Worm (Caenorhabditis elegans): ENCODE measurements around the gene W02B3.3.

The W02B3.3 gene

ce11 chrIII:647248-647647, 21.0 kb downstream of the W02B3.3 start:
- TF ChIP-seq mdl-1 (tag; optimal IDR thresholded peaks at IDR 0.05) (peak in 1 of 2 experiments; percentile 37), mab-9 (GFP tag; IDR thresholded peaks at IDR 0.05) (no peak), elt-2 (tag; optimal IDR thresholded peaks at IDR 0.05) (no peak), fkh-10 (GFP tag; optimal IDR thresholded peaks at IDR 0.05) (no peak), nhr-76 (tag; optimal IDR thresholded peaks at IDR 0.05) (no peak), pax-3 (tag; optimal IDR thresholded peaks at IDR 0.05) (no peak), tbx-2 (tag; optimal IDR thresholded peaks at IDR 0.05) (peak; percentile 7), nhr-84 (tag; optimal IDR thresholded peaks at IDR 0.05) (no peak), lin-14 (GFP tag; optimal IDR thresholded peaks at IDR 0.05) (peak; percentile 64), isw-1 (GFP tag; IDR thresholded peaks at IDR 0.05) (no peak), ceh-82 (tag; optimal IDR thresholded peaks at IDR 0.05) (peak in 1 of 3 experiments; percentile 25), nhr-47 (tag; optimal IDR thresholded peaks at IDR 0.05) (no peak), hlh-4 (tag; optimal IDR thresholded peaks at IDR 0.05) (no peak), lir-3 (tag; optimal IDR thresholded peaks at IDR 0.05; ENCODE audit: poor library complexity) (no peak), ceh-88 (GFP tag; IDR thresholded peaks at IDR 0.05) (no peak), fkh-4 (tag; optimal IDR thresholded peaks at IDR 0.05; ENCODE audit: borderline replicate concordance) (no peak), irx-1 (tag; optimal IDR thresholded peaks at IDR 0.05) (no peak), aha-1 (tag; optimal IDR thresholded peaks at IDR 0.05) (no peak), hpl-2 (GFP tag; optimal IDR thresholded peaks at IDR 0.05) (no peak), snu-23 (GFP tag; optimal IDR thresholded peaks at IDR 0.05) (peak; percentile 46), rnt-1 (tag; optimal IDR thresholded peaks at IDR 0.05) (no peak), sup-37 (GFP tag; optimal IDR thresholded peaks at IDR 0.05) (no peak), swsn-7 (tag; optimal IDR thresholded peaks at IDR 0.05) (peak; percentile 26), Y116A8C.19 (tag; optimal IDR thresholded peaks at IDR 0.05; ENCODE audit: borderline replicate concordance) (no peak), mep-1 (tag; optimal IDR thresholded peaks at IDR 0.05) (no peak), pag-3 (tag; optimal IDR thresholded peaks at IDR 0.05; ENCODE audit: borderline replicate concordance, insufficient read depth) (no peak), snpc-4 (tag; optimal IDR thresholded peaks at IDR 0.05) (no peak), sox-4 (tag; optimal IDR thresholded peaks at IDR 0.05) (no peak), vab-15 (tag; optimal IDR thresholded peaks at IDR 0.05) (no peak), egl-27 (tag; optimal IDR thresholded peaks at IDR 0.05) (no peak), ama-1 (optimal IDR thresholded peaks at IDR 0.05) (no peak), fkh-8 (tag; optimal IDR thresholded peaks at IDR 0.05) (no peak), hlh-17 (GFP tag; optimal IDR thresholded peaks at IDR 0.05; ENCODE audit: borderline replicate concordance) (no peak), nhr-71 (tag; optimal IDR thresholded peaks at IDR 0.05) (peak; percentile 45), blmp-1 (tag; optimal IDR thresholded peaks at IDR 0.05) (peak; percentile 14), nhr-90 (tag; optimal IDR thresholded peaks at IDR 0.05; ENCODE audit: poor library complexity) (no peak), ztf-4 (tag; optimal IDR thresholded peaks at IDR 0.05) (no peak), grh-1 (GFP tag; IDR thresholded peaks at IDR 0.05) (no peak), tlp-1 (tag; optimal IDR thresholded peaks at IDR 0.05) (no peak), dpl-1 (GFP tag; optimal IDR thresholded peaks at IDR 0.05) (peak in 1 of 3 experiments; percentile 7), dsc-1 (tag; optimal IDR thresholded peaks at IDR 0.05) (no peak), nhr-85 (tag) (no peak), lin-39 (tag; optimal IDR thresholded peaks at IDR 0.05) (no peak), aly-2 (tag; optimal IDR thresholded peaks at IDR 0.05) (no peak), ceh-90 (tag; optimal IDR thresholded peaks at IDR 0.05) (no peak), unc-98 (GFP tag; IDR thresholded peaks at IDR 0.05) (no peak), egl-13 (tag; optimal IDR thresholded peaks at IDR 0.05) (no peak), elt-3 (tag; optimal IDR thresholded peaks at IDR 0.05) (no peak), lin-15B (tag; optimal IDR thresholded peaks at IDR 0.05) (no peak), pqm-1 (tag; optimal IDR thresholded peaks at IDR 0.05) (no peak), nhr-28 (tag; optimal IDR thresholded peaks at IDR 0.05) (no peak), ces-1 (GFP tag; optimal IDR thresholded peaks at IDR 0.05) (no peak), lsy-2 (tag; optimal IDR thresholded peaks at IDR 0.05) (no peak)
